Worm (Caenorhabditis elegans): ENCODE measurements around the gene F56A11.5.

F56A11.5 gene

ce11 chrIV:593029-593428, 22.4 kb upstream of the F56A11.5 start, which contains the start of gene C18H7.4:
Gene C18H7.4 (plus strand): TSS chrIV:593329.
- TF ChIP-seq cnd-1 (tag; optimal IDR thresholded peaks at IDR 0.05): no peak
- no peak for TF ChIP-seq elt-1 (tag; optimal IDR thresholded peaks at IDR 0.05; ENCODE audit: borderline replicate concordance, insufficient read depth)
- no peak for TF ChIP-seq nhr-28 (tag; optimal IDR thresholded peaks at IDR 0.05)
- TF ChIP-seq nhr-76 (tag; optimal IDR thresholded peaks at IDR 0.05): no peak
- no peak for TF ChIP-seq unc-62 (GFP tag; optimal IDR thresholded peaks at IDR 0.05)
- TF ChIP-seq unc-39 (tag; optimal IDR thresholded peaks at IDR 0.05): no peak
- no peak for TF ChIP-seq ceh-83 (GFP tag; optimal IDR thresholded peaks at IDR 0.05)
- no peak for TF ChIP-seq mab-5 (tag; optimal IDR thresholded peaks at IDR 0.05)
- no peak for TF ChIP-seq ham-2 (GFP tag; optimal IDR thresholded peaks at IDR 0.05)
- TF ChIP-seq lin-32 (GFP tag; optimal IDR thresholded peaks at IDR 0.05): no peak
- no peak for TF ChIP-seq lin-13 (tag; optimal IDR thresholded peaks at IDR 0.05)

- TF ChIP-seq mep-1 (tag; optimal IDR thresholded peaks at IDR 0.05) (no peak), ceh-43 (GFP tag; optimal IDR thresholded peaks at IDR 0.05) (no peak), mab-5 (tag; optimal IDR thresholded peaks at IDR 0.05) (no peak), ces-1 (GFP tag; optimal IDR thresholded peaks at IDR 0.05) (no peak), zip-8 (tag; optimal IDR thresholded peaks at IDR 0.05) (no peak), mls-2 (tag; optimal IDR thresholded peaks at IDR 0.05) (no peak), lin-13 (tag; optimal IDR thresholded peaks at IDR 0.05) (no peak), drap-1 (GFP tag; optimal IDR thresholded peaks at IDR 0.05) (no peak), unc-39 (tag; optimal IDR thresholded peaks at IDR 0.05) (no peak), nhr-237 (tag; optimal IDR thresholded peaks at IDR 0.05) (no peak), elt-3 (tag; optimal IDR thresholded peaks at IDR 0.05) (no peak), lin-32 (GFP tag; optimal IDR thresholded peaks at IDR 0.05) (no peak), flh-1 (GFP tag; optimal IDR thresholded peaks at IDR 0.05) (no peak)
These were observed 21.7 kb upstream of the F56A11.5 start, which contains the start of gene C18H7.6 for ce11 chrIV:592382-592781. Gene C18H7.6 (minus strand): TSS chrIV:592485.

ce11 chrIV:587729-588128, 17.1 kb upstream of the F56A11.5 start, which contains the start of gene C18H7.12:
Gene C18H7.12 (minus strand): TSS chrIV:587829.
- no peak for TF ChIP-seq mab-5 (tag; optimal IDR thresholded peaks at IDR 0.05)
- TF ChIP-seq ceh-83 (GFP tag; optimal IDR thresholded peaks at IDR 0.05): no peak
- no peak for TF ChIP-seq hlh-1 (tag; optimal IDR thresholded peaks at IDR 0.05)
- TF ChIP-seq pha-4 (tag; optimal IDR thresholded peaks at IDR 0.05): no peak
- TF ChIP-seq ztf-11 (tag; optimal IDR thresholded peaks at IDR 0.05): no peak
- no peak for TF ChIP-seq bed-3 (GFP tag; optimal IDR thresholded peaks at IDR 0.05)
- no peak for TF ChIP-seq unc-62 (GFP tag; optimal IDR thresholded peaks at IDR 0.05)
- no peak for TF ChIP-seq sptf-1 (tag; optimal IDR thresholded peaks at IDR 0.05)
- no peak for TF ChIP-seq sem-2 (GFP tag; optimal IDR thresholded peaks at IDR 0.05)
- TF ChIP-seq ces-1 (GFP tag; optimal IDR thresholded peaks at IDR 0.05): no peak
- TF ChIP-seq snpc-4 (tag; optimal IDR thresholded peaks at IDR 0.05): no peak
- TF ChIP-seq ceh-43 (GFP tag; optimal IDR thresholded peaks at IDR 0.05): no peak
- TF ChIP-seq zip-8 (tag; optimal IDR thresholded peaks at IDR 0.05): no peak
- TF ChIP-seq elt-1 (tag; optimal IDR thresholded peaks at IDR 0.05; ENCODE audit: borderline replicate concordance, insufficient read depth): no peak

ce11 chrIV:584039-584438, 13.4 kb upstream of the F56A11.5 start:
- TF ChIP-seq blmp-1 (tag; optimal IDR thresholded peaks at IDR 0.05) (no peak), lsy-2 (tag; optimal IDR thresholded peaks at IDR 0.05) (no peak), unc-120 (tag; optimal IDR thresholded peaks at IDR 0.05; ENCODE audit: poor library complexity, severe bottlenecking) (no peak), nhr-28 (tag; optimal IDR thresholded peaks at IDR 0.05) (no peak), elt-1 (tag; optimal IDR thresholded peaks at IDR 0.05; ENCODE audit: borderline replicate concordance, insufficient read depth) (no peak), sem-2 (GFP tag; optimal IDR thresholded peaks at IDR 0.05) (no peak), ces-1 (GFP tag; optimal IDR thresholded peaks at IDR 0.05) (no peak), M03D4.4 (tag; optimal IDR thresholded peaks at IDR 0.05) (no peak), drap-1 (GFP tag; optimal IDR thresholded peaks at IDR 0.05) (no peak), mls-2 (tag; optimal IDR thresholded peaks at IDR 0.05) (no peak), snpc-4 (tag; optimal IDR thresholded peaks at IDR 0.05) (no peak)

ce11 chrIV:582130-582529, 11.5 kb upstream of the F56A11.5 start, which contains the start of gene F56A11.6:
Gene F56A11.6 (minus strand): TSS chrIV:582230.
- TF ChIP-seq bed-3 (GFP tag; optimal IDR thresholded peaks at IDR 0.05): no peak
- no peak for TF ChIP-seq unc-120 (tag; optimal IDR thresholded peaks at IDR 0.05; ENCODE audit: poor library complexity, severe bottlenecking)
- no peak for TF ChIP-seq pha-4 (tag; optimal IDR thresholded peaks at IDR 0.05)
- TF ChIP-seq snpc-4 (tag; optimal IDR thresholded peaks at IDR 0.05): no peak
- no peak for TF ChIP-seq ham-2 (GFP tag; optimal IDR thresholded peaks at IDR 0.05)
- no peak for TF ChIP-seq mep-1 (tag; optimal IDR thresholded peaks at IDR 0.05)
- no peak for TF ChIP-seq tbx-8 (GFP tag; optimal IDR thresholded peaks at IDR 0.05)
- TF ChIP-seq ztf-11 (tag; optimal IDR thresholded peaks at IDR 0.05): no peak
- TF ChIP-seq blmp-1 (tag; optimal IDR thresholded peaks at IDR 0.05): no peak
- TF ChIP-seq mab-5 (tag; optimal IDR thresholded peaks at IDR 0.05): no peak
